Fruit fly (Drosophila melanogaster): ENCODE results near the gene svr.

dm6 chrX:522357-523043, 26.3 kb downstream of the svr start:
- TF ChIP-seq CG31627 (GFP tag; optimal IDR thresholded peaks at IDR 0.05) (peak; percentile 84), CG6854 (GFP tag; optimal IDR thresholded peaks at IDR 0.05) (peak; percentile 62)

All from whole organism, prepupa.